Worm (Caenorhabditis elegans) whole organism, late embryonic: Measurements from ENCODE around the gene col-103.
"Not testable (repeated sequence)": the region's sequence is repeated elsewhere in the genome, so short reads cannot be mapped to it uniquely, and the experiment has no call there.

Experiments used
- C08G9.2 ChIP-seq: sonication (generic microtip); optimal IDR thresholded peaks from 2 replicates; lab custom pipeline; 2016; ENCODE audit warnings: mild to moderate bottlenecking, missing genetic modification characterization, moderate library complexity, missing compliant biosample characterization
- C38D4.7 ChIP-seq: fragments of 200-800 bp; sonication (Bioruptor generic); optimal IDR thresholded peaks from 2 replicates; lab custom pipeline; 2018; ENCODE audit warnings: mild to moderate bottlenecking, missing genetic modification characterization, moderate library complexity, missing compliant biosample characterization
- K02D7.2 ChIP-seq: sonication (generic microtip); optimal IDR thresholded peaks from 2 replicates; lab custom pipeline; 2017; ENCODE audit warnings: mild to moderate bottlenecking, missing genetic modification characterization, missing compliant biosample characterization
- ahr-1 ChIP-seq: sonication (generic microtip); optimal IDR thresholded peaks from 2 replicates; lab custom pipeline; 2016; ENCODE audit warnings: missing genetic modification characterization, missing compliant biosample characterization
- ama-1 ChIP-seq: fragments of 150-350 bp; optimal IDR thresholded peaks from 2 replicates; lab custom pipeline; 2014
- ceh-22 ChIP-seq: sonication (generic microtip); optimal IDR thresholded peaks from 2 replicates; lab custom pipeline; 2017; ENCODE audit warnings: missing biosample characterization, missing genetic modification characterization
- ceh-24 ChIP-seq: sonication (generic microtip); optimal IDR thresholded peaks from 2 replicates; lab custom pipeline; 2016; ENCODE audit warnings: mild to moderate bottlenecking, missing genetic modification characterization, missing compliant biosample characterization
- ceh-30 ChIP-seq: fragments of 150-350 bp; optimal IDR thresholded peaks from 2 replicates; lab custom pipeline; 2014; ENCODE audit warnings: missing biosample characterization, missing genetic modification characterization
- ceh-34 ChIP-seq: sonication (generic microtip); optimal IDR thresholded peaks from 2 replicates; lab custom pipeline; 2016; ENCODE audit warnings: mild to moderate bottlenecking, missing genetic modification characterization, missing compliant biosample characterization
- ceh-45 ChIP-seq: fragments of 200-800 bp; sonication (Bioruptor generic); IDR thresholded peaks from 2 replicates; pipeline ENCODE4 v1.3.6; 2022; ENCODE audit warnings: missing genetic modification reagents, missing genetic modification characterization, missing compliant biosample characterization
- ceh-6 ChIP-seq: fragments of 200-800 bp; sonication (Bioruptor generic); optimal IDR thresholded peaks from 2 replicates; lab custom pipeline; 2018; ENCODE audit warnings: mild to moderate bottlenecking, missing genetic modification characterization, missing compliant biosample characterization
- ceh-9 ChIP-seq: sonication (generic microtip); optimal IDR thresholded peaks from 2 replicates; lab custom pipeline; 2016; ENCODE audit warnings: mild to moderate bottlenecking, missing genetic modification characterization, inconsistent platforms, missing compliant biosample characterization
- che-1 ChIP-seq: sonication (generic microtip); optimal IDR thresholded peaks from 2 replicates; lab custom pipeline; 2016; ENCODE audit warnings: mild to moderate bottlenecking, missing genetic modification characterization, missing compliant biosample characterization
- dve-1 ChIP-seq: sonication (generic microtip); optimal IDR thresholded peaks from 2 replicates; lab custom pipeline; 2017; ENCODE audit warnings: antibody characterized with exemption, mild to moderate bottlenecking, missing genetic modification characterization, missing compliant biosample characterization
- elt-2 ChIP-seq: sonication (generic microtip); optimal IDR thresholded peaks from 2 replicates; lab custom pipeline; 2016; ENCODE audit warnings: missing genetic modification reagents, missing genetic modification characterization, missing compliant biosample characterization
- eyg-1 ChIP-seq: sonication (generic microtip); optimal IDR thresholded peaks from 2 replicates; lab custom pipeline; 2016; ENCODE audit warnings: missing genotype, missing genetic modification characterization, missing compliant biosample characterization
- fax-1 ChIP-seq: sonication (generic microtip); optimal IDR thresholded peaks from 2 replicates; lab custom pipeline; 2016; ENCODE audit warnings: missing genotype, missing genetic modification characterization, missing compliant biosample characterization
- hlh-13 ChIP-seq: fragments of 200-800 bp; sonication (Bioruptor generic); optimal IDR thresholded peaks from 2 replicates; lab custom pipeline; 2018; ENCODE audit warnings: mild to moderate bottlenecking, missing genetic modification characterization, missing compliant biosample characterization
- hlh-15 ChIP-seq: sonication (generic microtip); optimal IDR thresholded peaks from 2 replicates; lab custom pipeline; 2016; ENCODE audit warnings: missing genetic modification characterization, missing compliant biosample characterization
- hlh-30 ChIP-seq: sonication (generic microtip); optimal IDR thresholded peaks from 2 replicates; lab custom pipeline; 2017; ENCODE audit warnings: antibody characterized with exemption, missing genetic modification characterization, missing compliant biosample characterization; ENCODE audit not compliant: insufficient read depth
- lim-6 ChIP-seq: sonication (generic microtip); optimal IDR thresholded peaks from 2 replicates; lab custom pipeline; 2016; ENCODE audit warnings: missing genetic modification characterization, missing compliant biosample characterization
- madf-2 ChIP-seq: sonication (generic microtip); optimal IDR thresholded peaks from 2 replicates; lab custom pipeline; 2017; ENCODE audit warnings: missing genetic modification characterization, missing compliant biosample characterization
- nhr-11 ChIP-seq: fragments of 150-350 bp; optimal IDR thresholded peaks from 2 replicates; lab custom pipeline; 2014; ENCODE audit warnings: missing biosample characterization, missing genetic modification characterization
- odd-2 ChIP-seq: sonication (generic microtip); optimal IDR thresholded peaks from 2 replicates; lab custom pipeline; 2017; ENCODE audit warnings: antibody characterized with exemption, mild to moderate bottlenecking, missing genetic modification characterization, missing compliant biosample characterization
- pag-3 ChIP-seq: sonication (generic microtip); optimal IDR thresholded peaks from 2 replicates; lab custom pipeline; 2016; ENCODE audit warnings: missing compliant biosample characterization, missing genetic modification characterization, borderline replicate concordance
- pha-4 ChIP-seq: fragments of 150-350 bp; optimal IDR thresholded peaks from 2 replicates; lab custom pipeline; 2018; ENCODE audit warnings: missing biosample characterization, missing genetic modification reagents, missing genetic modification characterization
- pqm-1 ChIP-seq: sonication (generic microtip); optimal IDR thresholded peaks from 2 replicates; lab custom pipeline; 2016; ENCODE audit warnings: missing genetic modification characterization, missing compliant biosample characterization
- rnt-1 ChIP-seq: sonication (generic microtip); optimal IDR thresholded peaks from 2 replicates; lab custom pipeline; 2016; ENCODE audit warnings: missing genetic modification characterization, missing compliant biosample characterization
- tbx-2 ChIP-seq: sonication (generic microtip); optimal IDR thresholded peaks from 2 replicates; lab custom pipeline; 2016; ENCODE audit warnings: missing genetic modification characterization, missing compliant biosample characterization
- ttx-3 ChIP-seq: sonication (generic microtip); optimal IDR thresholded peaks from 2 replicates; lab custom pipeline; 2016; ENCODE audit warnings: missing genetic modification reagents, missing genetic modification characterization, missing compliant biosample characterization
- unc-42 ChIP-seq: sonication (generic microtip); optimal IDR thresholded peaks from 2 replicates; lab custom pipeline; 2016; ENCODE audit warnings: missing genotype, missing genetic modification characterization, missing compliant biosample characterization
- unc-55 ChIP-seq: sonication (generic microtip); optimal IDR thresholded peaks from 2 replicates; lab custom pipeline; 2017; ENCODE audit warnings: missing biosample characterization, missing genetic modification reagents, missing genetic modification characterization
- unc-86 ChIP-seq: sonication (generic microtip); optimal IDR thresholded peaks from 2 replicates; lab custom pipeline; 2016; ENCODE audit warnings: missing genetic modification characterization, missing compliant biosample characterization
- zip-5 ChIP-seq: sonication (generic microtip); optimal IDR thresholded peaks from 2 replicates; lab custom pipeline; 2016; ENCODE audit warnings: missing genetic modification characterization, missing compliant biosample characterization
- ztf-16 ChIP-seq: sonication (generic microtip); optimal IDR thresholded peaks from 2 replicates; lab custom pipeline; 2017; ENCODE audit warnings: missing genetic modification characterization, missing compliant biosample characterization

col-103 gene

DNA sequence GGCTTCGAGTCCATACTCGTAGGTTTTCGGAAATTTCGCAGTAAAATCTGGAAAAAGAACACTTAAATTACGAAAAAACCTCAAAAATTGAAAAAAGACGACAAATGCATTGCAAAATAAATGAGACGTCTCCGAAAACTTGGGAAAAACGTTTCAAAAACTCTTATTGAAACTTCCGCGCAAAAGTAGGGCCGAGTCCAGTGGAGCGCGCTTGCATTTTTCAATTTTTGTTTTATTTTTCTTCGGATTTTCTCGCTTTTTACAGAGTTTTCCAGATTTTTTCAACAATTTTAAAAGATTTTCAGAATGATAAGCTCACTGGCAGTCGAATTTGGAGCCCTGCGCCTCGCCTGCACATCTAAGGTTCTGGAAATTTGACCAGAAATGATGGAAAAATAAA is 9.5 kb upstream of the col-103 start, which contains the start of gene mrpl-2:
mrpl-2 (plus strand) TSS at position 307 of the 400 bp plus-strand sequence.
- TF ChIP-seq ahr-1 (tag; lab: Kevin White, UChicago): no peak
- peak; percentile 9 for TF ChIP-seq elt-2 (tag; lab: Kevin White, UChicago)

DNA sequence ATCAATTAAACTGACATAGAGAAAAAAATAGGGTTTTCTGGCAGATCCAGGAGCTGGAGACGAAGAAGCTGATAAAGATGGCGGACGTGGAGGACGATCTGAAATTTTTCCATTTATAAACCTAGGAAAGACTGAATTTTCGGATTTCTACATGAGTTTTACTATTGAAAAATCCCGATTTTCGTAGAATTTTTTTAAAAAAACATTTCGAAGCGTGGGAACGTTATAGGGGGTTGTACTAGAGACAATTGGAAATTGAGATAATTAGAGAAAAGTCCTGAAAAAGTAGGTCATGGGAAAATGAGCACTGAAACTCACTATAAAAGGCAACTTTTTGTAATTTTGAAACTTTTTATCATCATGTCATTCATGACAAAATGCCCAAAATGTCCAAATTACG is 7.6 kb upstream of the col-103 start, which contains the start of gene F56B3.9:
F56B3.9 (plus strand) TSS at position 301 of the 400 bp plus-strand sequence.
- not testable (repeated sequence) for TF ChIP-seq K02D7.2, hlh-30, fax-1 (tag; lab: Kevin White, UChicago)

DNA sequence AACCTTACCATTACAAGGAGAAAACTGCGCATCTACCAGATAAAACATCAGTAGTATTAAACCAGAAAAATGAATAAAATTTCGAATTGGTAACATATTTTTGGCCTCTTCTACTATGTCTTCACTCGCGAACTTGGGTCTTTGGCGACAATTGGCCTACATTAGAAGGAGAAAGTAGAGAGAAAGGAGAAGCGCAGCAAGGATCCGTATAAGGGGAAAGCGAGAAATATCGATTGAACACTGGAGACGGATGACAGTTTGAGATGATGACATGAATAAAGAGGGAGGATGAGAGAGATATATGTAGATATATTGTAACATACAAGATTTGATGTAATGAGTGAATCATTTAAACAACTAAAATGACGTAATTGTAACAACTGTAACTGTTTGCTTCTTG is 4.8 kb upstream of the col-103 start, which contains the start of gene F56B3.2:
F56B3.2 (minus strand) TSS at position 273 of the 400 bp plus-strand sequence.
- TF ChIP-seq C08G9.2 (tag; lab: Kevin White, UChicago) (no peak), nhr-11 (no peak), tbx-2 (no peak), ceh-22 (tag; lab: Kevin White, UChicago) (no peak), zip-5 (tag; lab: Kevin White, UChicago) (no peak), dve-1 (tag; lab: Kevin White, UChicago) (no peak), madf-2 (no peak), ceh-24 (no peak), pqm-1 (tag; lab: Kevin White, UChicago) (no peak), unc-42 (tag; lab: Kevin White, UChicago) (no peak), ceh-9 (tag; lab: Kevin White, UChicago) (no peak), ttx-3 (tag; lab: Kevin White, UChicago) (no peak), K02D7.2 (tag; lab: Kevin White, UChicago) (no peak), fax-1 (tag; lab: Kevin White, UChicago) (no peak), unc-55 (GFP tag; lab: Kevin White, UChicago) (no peak), unc-86 (tag; lab: Kevin White, UChicago) (no peak), eyg-1 (tag; lab: Kevin White, UChicago) (no peak)
- TF ChIP-seq, all 69 proteins: peak for 0

DNA sequence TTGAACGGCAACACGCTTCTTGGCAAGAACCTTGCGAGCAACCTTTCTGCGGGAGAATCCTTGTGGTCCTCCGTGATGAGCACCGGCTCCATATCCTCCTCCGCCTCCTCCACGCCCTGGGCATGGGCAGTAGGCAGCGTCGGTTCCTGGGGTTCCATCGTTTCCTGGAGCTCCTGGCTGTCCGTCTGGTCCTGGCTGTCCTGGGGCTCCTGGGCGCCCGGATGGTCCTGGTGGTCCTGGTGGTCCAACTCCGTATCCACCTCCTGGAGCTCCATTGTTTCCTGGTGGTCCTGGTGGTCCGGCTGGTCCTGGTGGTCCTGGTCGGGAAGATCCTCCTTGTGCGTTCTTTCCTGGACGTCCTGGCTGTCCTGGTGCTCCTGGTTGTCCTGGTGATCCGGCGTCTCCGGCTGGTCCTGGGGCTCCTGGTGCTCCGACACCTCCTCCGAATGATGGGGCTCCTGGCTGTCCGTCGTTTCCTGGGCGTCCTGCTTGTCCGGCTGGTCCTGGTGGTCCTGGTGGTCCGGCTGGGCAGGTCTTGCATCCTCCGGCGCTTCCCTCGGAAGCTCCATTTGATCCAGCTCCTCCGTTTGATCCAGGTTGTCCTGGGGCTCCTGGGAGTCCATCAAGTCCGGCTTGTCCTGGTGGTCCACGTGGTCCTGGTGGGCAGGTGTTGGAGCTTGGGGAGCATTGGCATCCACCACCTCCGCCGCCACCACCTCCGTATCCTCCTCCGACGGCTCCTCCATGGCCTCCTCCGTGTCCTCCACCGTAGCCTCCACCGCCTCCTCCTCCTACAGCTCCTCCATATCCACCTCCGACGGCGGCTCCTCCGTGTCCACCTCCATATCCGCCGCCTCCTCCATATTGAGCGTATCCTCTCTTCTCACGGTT is 747 bp downstream of the col-103 start:
- no peak for TF ChIP-seq odd-2 (tag; lab: Kevin White, UChicago)
- TF ChIP-seq ama-1 (lab: Kevin White, UChicago): no peak
- no peak for TF ChIP-seq che-1 (tag; lab: Kevin White, UChicago)
- no peak for TF ChIP-seq hlh-15 (tag; lab: Kevin White, UChicago)
- no peak for TF ChIP-seq ceh-30
- TF ChIP-seq ceh-6 (GFP tag; lab: Kevin White, UChicago): no peak
- no peak for TF ChIP-seq lim-6 (tag; lab: Kevin White, UChicago)
- TF ChIP-seq pag-3 (tag; lab: Kevin White, UChicago): no peak
- TF ChIP-seq ceh-34: no peak
- no peak for TF ChIP-seq pha-4 (tag; lab: Kevin White, UChicago)
- no peak for TF ChIP-seq C38D4.7 (GFP tag; lab: Kevin White, UChicago)
- TF ChIP-seq rnt-1: no peak
- TF ChIP-seq ztf-16: no peak
- no peak for TF ChIP-seq hlh-13
- no peak for TF ChIP-seq eyg-1 (tag; lab: Kevin White, UChicago)
- no peak for TF ChIP-seq pqm-1 (tag; lab: Kevin White, UChicago)
- no peak for TF ChIP-seq ceh-45 (GFP tag; lab: Robert Waterston, UW)
